Worm (Caenorhabditis elegans) whole organism, midembryonic: ENCODE results near the gene lys-3.

Experiments used
- T22C8.4 ChIP-seq: fragments of 200-800 bp; sonication (Bioruptor generic); IDR thresholded peaks from 2 replicates; pipeline ENCODE4 v1.3.6; 2022; ENCODE audit warnings: missing genetic modification characterization, missing compliant biosample characterization
- cog-1 ChIP-seq: sonication (generic microtip); optimal IDR thresholded peaks from 2 replicates; lab custom pipeline; 2016; ENCODE audit warnings: missing genetic modification characterization, missing compliant biosample characterization
- flt-1 ChIP-seq: fragments of 200-800 bp; sonication (Bioruptor generic); IDR thresholded peaks from 2 replicates; pipeline ENCODE4 v1.3.6; 2022; ENCODE audit warnings: missing genetic modification characterization, missing compliant biosample characterization
- klf-2 ChIP-seq: fragments of 200-800 bp; sonication (Bioruptor generic); conservative IDR thresholded peaks from 2 replicates; pipeline ENCODE4 v1.3.6; 2022; ENCODE audit warnings: missing genetic modification reagents, missing genetic modification characterization, missing compliant biosample characterization
- med-1 ChIP-seq: sonication (generic microtip); optimal IDR thresholded peaks from 2 replicates; lab custom pipeline; 2017; ENCODE audit warnings: missing genetic modification characterization, mild to moderate bottlenecking, missing compliant biosample characterization, antibody characterized with exemption, missing genetic modification reagents; ENCODE audit not compliant: insufficient read depth
- ref-1 ChIP-seq: fragments of 200-800 bp; sonication (Bioruptor generic); conservative IDR thresholded peaks from 2 replicates; pipeline ENCODE4 v1.3.6; 2022; ENCODE audit warnings: missing genetic modification reagents, missing genetic modification characterization, missing compliant biosample characterization
- tab-1 ChIP-seq: fragments of 200-800 bp; sonication (Bioruptor generic); IDR thresholded peaks from 2 replicates; pipeline ENCODE4 v1.3.6; 2022; ENCODE audit warnings: missing genetic modification characterization, missing compliant biosample characterization
- ztf-23 ChIP-seq: fragments of 200-800 bp; sonication (Bioruptor generic); IDR thresholded peaks from 2 replicates; pipeline ENCODE4 v1.3.6; 2022; ENCODE audit warnings: missing genetic modification reagents, missing genetic modification characterization, missing compliant biosample characterization
- ztf-29 ChIP-seq: fragments of 200-800 bp; sonication (Bioruptor generic); IDR thresholded peaks from 2 replicates; pipeline ENCODE4 v1.3.6; 2022; ENCODE audit warnings: missing genetic modification reagents, missing genetic modification characterization, missing compliant biosample characterization

lys-3 gene

DNA sequence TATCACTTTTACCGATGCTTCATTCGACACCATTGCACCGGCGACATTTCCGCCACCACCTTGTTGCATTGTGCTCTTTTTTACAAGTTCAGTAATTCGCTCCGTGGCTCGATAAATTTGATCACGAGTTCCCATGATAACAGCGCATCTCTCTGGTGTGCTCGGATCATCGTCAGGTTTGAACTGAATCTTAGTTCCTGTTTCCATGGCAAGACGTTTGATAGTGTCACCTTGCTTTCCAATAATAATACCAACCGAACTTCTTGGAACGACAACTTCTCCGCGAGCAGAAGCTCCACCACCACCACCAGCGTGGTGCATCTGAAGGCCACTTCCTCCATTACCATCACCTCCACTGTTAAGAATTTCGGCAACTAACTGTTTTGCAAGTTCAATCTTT lies 46.2 kb downstream of the lys-3 start:
- TF ChIP-seq tab-1 (GFP tag; lab: Robert Waterston, UW) = no peak
- TF ChIP-seq T22C8.4 (GFP tag; lab: Robert Waterston, UW) = no peak
- no peak for TF ChIP-seq klf-2 (GFP tag; lab: Robert Waterston, UW)
- no peak for TF ChIP-seq ztf-29
- no peak for TF ChIP-seq ref-1 (GFP tag; lab: Robert Waterston, UW)
- TF ChIP-seq med-1 (GFP tag; lab: Kevin White, UChicago) = no peak
- no peak for TF ChIP-seq cog-1 (tag; lab: Kevin White, UChicago)
- no peak for TF ChIP-seq ztf-23 (GFP tag; lab: Robert Waterston, UW)
- TF ChIP-seq flt-1 (GFP tag; lab: Robert Waterston, UW) = no peak

DNA sequence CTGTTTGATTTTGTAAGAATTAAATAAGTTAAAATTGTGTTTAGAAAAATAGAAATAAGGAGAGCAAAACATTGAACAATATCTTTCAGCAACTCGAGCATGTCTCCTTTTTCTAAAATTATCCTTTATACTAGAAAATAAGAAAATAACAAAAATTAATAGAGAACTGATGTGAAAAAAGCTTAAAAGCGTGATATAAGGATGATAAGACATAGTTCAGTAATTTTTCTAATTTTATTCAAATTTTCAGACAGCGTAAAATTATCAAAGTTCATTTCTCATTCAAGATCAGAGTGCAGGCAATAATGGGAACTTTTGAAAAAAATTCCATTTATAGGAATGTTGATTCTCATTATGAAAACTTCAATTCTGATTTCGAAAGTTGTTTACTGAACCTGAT lies 50.0 kb downstream of the lys-3 start, which contains the start of gene str-182:
str-182 (minus strand) TSS at position 101 of the 400 bp plus-strand sequence.
- no peak for TF ChIP-seq T22C8.4 (GFP tag; lab: Robert Waterston, UW)
- no peak for TF ChIP-seq tab-1 (GFP tag; lab: Robert Waterston, UW)
- TF ChIP-seq cog-1 (tag; lab: Kevin White, UChicago) = no peak
